Fruit fly (Drosophila melanogaster): ENCODE data around the gene CG2604.

CG2604 gene

DNA sequence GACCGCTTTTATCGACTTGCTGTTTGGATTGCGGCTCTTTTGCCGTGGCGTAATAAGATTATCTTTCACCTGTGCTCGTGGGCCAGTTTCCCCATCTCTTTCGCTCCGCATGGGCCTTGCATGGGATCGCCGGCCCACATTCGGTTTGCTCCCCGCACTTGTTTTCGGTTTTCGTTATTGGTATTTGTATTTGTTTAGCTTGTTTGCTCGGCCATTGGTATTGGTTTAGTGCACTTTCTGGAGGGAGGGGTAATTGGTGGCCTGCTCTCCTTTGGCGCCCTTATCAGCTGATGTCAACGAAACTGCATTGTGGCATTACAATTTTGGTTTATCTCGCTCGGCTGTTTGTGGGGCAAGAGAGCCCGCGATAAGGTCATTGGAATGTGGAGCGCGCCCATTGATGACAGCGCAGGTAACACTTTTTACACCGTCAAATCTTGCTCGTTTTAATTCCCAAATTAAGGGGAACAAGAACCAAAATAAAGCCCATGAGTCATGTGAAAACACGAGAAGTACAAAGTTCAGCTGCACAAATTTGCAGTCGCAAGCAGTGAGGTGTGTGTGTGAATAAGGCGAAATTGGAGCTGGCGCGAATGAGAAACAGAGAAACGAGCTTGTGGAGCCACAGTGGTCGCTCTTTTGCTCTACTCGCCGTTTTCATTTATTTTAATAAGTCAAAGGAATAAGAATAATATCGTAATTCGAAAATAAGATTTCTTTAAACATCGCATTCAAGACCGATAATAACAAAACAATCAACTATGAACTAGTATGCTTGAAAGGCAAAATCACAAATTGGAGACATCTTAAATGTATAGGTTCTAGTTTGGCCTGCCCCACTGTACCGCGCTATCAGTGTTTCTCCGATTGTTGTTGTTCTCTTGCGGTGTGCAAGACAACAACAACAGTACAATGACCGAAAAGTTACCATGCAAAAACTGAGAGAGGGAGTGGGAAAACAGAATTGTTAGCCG lies 7.5 kb downstream of the CG2604 start (continued):
- TF ChIP-seq CG31365 (tag; optimal IDR thresholded peaks at IDR 0.05) (peak; percentile 92), CG3726 (GFP tag; IDR thresholded peaks at IDR 0.05) (peak; percentile 94), Deaf1 (tag; optimal IDR thresholded peaks at IDR 0.05) (peak; percentile 51), zfh1 (GFP tag; IDR thresholded peaks at IDR 0.05) (peak; percentile 99), Atf6 (GFP tag; IDR thresholded peaks at IDR 0.05) (peak; percentile 79; the same call in 1 of the 2 replicates), Taf1 (GFP tag; IDR thresholded peaks at IDR 0.05) (no peak), Neu2 (GFP tag; optimal IDR thresholded peaks at IDR 0.05; ENCODE audit: borderline replicate concordance) (peak; percentile 83), Lim3 (GFP tag; IDR thresholded peaks at IDR 0.05) (peak; percentile 78; the same call in 1 of the 2 replicates), gem (tag; optimal IDR thresholded peaks at IDR 0.05) (peak; percentile 96), CG12236 (GFP tag; optimal IDR thresholded peaks at IDR 0.05) (peak; percentile 99), CG30403 (GFP tag; optimal IDR thresholded peaks at IDR 0.05) (peak; percentile 77), CG5180 (GFP tag; optimal IDR thresholded peaks at IDR 0.05) (peak; percentile 94), CG11504 (tag; optimal IDR thresholded peaks at IDR 0.05) (peak; percentile 87), B-H2 (GFP tag; optimal IDR thresholded peaks at IDR 0.05) (no peak), ato (GFP tag; IDR thresholded peaks at IDR 0.05; ENCODE audit: partially characterized antibody) (no peak), CG8359 (GFP tag; optimal IDR thresholded peaks at IDR 0.05; ENCODE audit: borderline replicate concordance) (peak; percentile 96), dm (GFP tag; optimal IDR thresholded peaks at IDR 0.05) (peak; percentile 96), YL-1 (GFP tag; optimal IDR thresholded peaks at IDR 0.05) (peak; percentile 99), hbn (GFP tag; IDR thresholded peaks at IDR 0.05; ENCODE audit: partially characterized antibody) (no peak), CG7357 (GFP tag; IDR thresholded peaks at IDR 0.05) (peak; percentile 70; the same call in 2 of the 3 replicates), CG14667 (GFP tag; IDR thresholded peaks at IDR 0.05) (peak; percentile 75), sisA (GFP tag; IDR thresholded peaks at IDR 0.05) (peak; percentile 83), chm (GFP tag; IDR thresholded peaks at IDR 0.05) (peak; percentile 100), zf30C (GFP tag; optimal IDR thresholded peaks at IDR 0.05) (peak; percentile 1), Bteb2 (GFP tag; optimal IDR thresholded peaks at IDR 0.05) (peak; percentile 84), ftz-f1 (GFP tag; optimal IDR thresholded peaks at IDR 0.05) (peak; percentile 81), CG4730 (GFP tag; IDR thresholded peaks at IDR 0.05) (peak; percentile 75), CG8765 (GFP tag; IDR thresholded peaks at IDR 0.05) (peak; percentile 84), Tbp (GFP tag; optimal IDR thresholded peaks at IDR 0.05) (no peak), ham (GFP tag; IDR thresholded peaks at IDR 0.05) (0 out of 2 replicates have a peak, but pooled peaks have one; percentile 14), Elba2 (GFP tag; optimal IDR thresholded peaks at IDR 0.05) (no peak), CG9797 (GFP tag; optimal IDR thresholded peaks at IDR 0.05) (peak; percentile 77), CG7928 (GFP tag; optimal IDR thresholded peaks at IDR 0.05) (peak; percentile 64), CG10147 (GFP tag; optimal IDR thresholded peaks at IDR 0.05) (peak; percentile 44), CG34376 (GFP tag; optimal IDR thresholded peaks at IDR 0.05) (no peak), gsb-n (tag; optimal IDR thresholded peaks at IDR 0.05) (peak; percentile 99), CG4404 (GFP tag; IDR thresholded peaks at IDR 0.05) (peak; percentile 75), unpg (GFP tag; optimal IDR thresholded peaks at IDR 0.05) (peak; percentile 93), chn (GFP tag; optimal IDR thresholded peaks at IDR 0.05) (peak; percentile 98), Fer1 (GFP tag; optimal IDR thresholded peaks at IDR 0.05) (peak; percentile 84), CG3407 (GFP tag; optimal IDR thresholded peaks at IDR 0.05) (peak; percentile 99), NC2β (GFP tag; optimal IDR thresholded peaks at IDR 0.05) (peak; percentile 99), CTCF (GFP tag; optimal IDR thresholded peaks at IDR 0.05) (peak; percentile 72), CG9215 (GFP tag; IDR thresholded peaks at IDR 0.05) (peak; percentile 38; the same call in 1 of the 2 replicates), luna (GFP tag; optimal IDR thresholded peaks at IDR 0.05) (peak; percentile 11), run (tag; optimal IDR thresholded peaks at IDR 0.05) (peak; percentile 93), CG17568 (GFP tag; optimal IDR thresholded peaks at IDR 0.05) (peak; percentile 98), CG6791 (GFP tag; IDR thresholded peaks at IDR 0.05; ENCODE audit: partially characterized antibody) (no peak), NK7.1 (GFP tag; optimal IDR thresholded peaks at IDR 0.05) (peak; percentile 99)
